Worm (Caenorhabditis elegans) whole organism, L4/young adult: ENCODE measurements around the gene K02E7.12.

Source experiments
- W03F9.2 ChIP-seq: fragments of 150-350 bp; optimal IDR thresholded peaks from 2 replicates; lab custom pipeline; 2014; ENCODE audit warnings: missing biosample characterization, missing genetic modification characterization
- him-1 ChIP-seq: sonication (generic microtip); optimal IDR thresholded peaks from 2 replicates; lab custom pipeline; 2016; ENCODE audit warnings: missing genotype, missing genetic modification reagents, missing genetic modification characterization, missing compliant biosample characterization

DNA sequence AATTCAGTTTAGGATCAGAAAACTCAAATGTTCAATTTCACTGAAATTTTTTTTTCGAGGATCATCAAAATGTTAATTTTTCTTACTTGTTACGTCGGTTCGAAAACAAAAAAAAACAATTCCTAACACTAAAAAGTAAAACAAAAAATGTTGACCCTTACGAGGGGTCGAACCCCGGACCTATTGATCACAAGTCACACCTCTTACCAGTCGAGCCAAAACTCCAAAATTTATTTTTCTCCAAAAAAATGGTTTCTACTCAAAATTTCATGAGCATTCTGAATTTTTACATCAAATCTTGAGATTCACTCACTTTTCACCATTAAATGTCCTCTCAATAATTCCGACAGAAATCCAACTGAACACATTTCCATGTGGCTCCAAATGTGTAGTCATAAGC is 31.2 kb downstream of the K02E7.12 start:
- no peak for TF ChIP-seq him-1 (tag; lab: Kevin White, UChicago)
- no peak for TF ChIP-seq W03F9.2
